Worm (Caenorhabditis elegans) whole organism, L3 larva: ENCODE results near the gene hecw-1.

Source experiments
- aly-2 ChIP-seq: fragments of 150-350 bp; optimal IDR thresholded peaks from 2 replicates; lab custom pipeline; 2014; ENCODE audit warnings: missing biosample characterization, missing genetic modification characterization
- pha-4 ChIP-seq: fragments of 150-350 bp; optimal IDR thresholded peaks from 2 replicates; lab custom pipeline; 2014; ENCODE audit warnings: missing biosample characterization, missing genetic modification reagents, missing genetic modification characterization
- tbx-2 ChIP-seq: sonication (generic microtip); optimal IDR thresholded peaks from 2 replicates; lab custom pipeline; 2016; ENCODE audit warnings: mild to moderate bottlenecking, missing genetic modification characterization, missing compliant biosample characterization
- unc-39 ChIP-seq: sonication (generic microtip); optimal IDR thresholded peaks from 4 replicates; lab custom pipeline; 2017; ENCODE audit warnings: missing biosample characterization, missing genetic modification characterization
- ztf-11 ChIP-seq: fragments of 150-350 bp; optimal IDR thresholded peaks from 2 replicates; lab custom pipeline; 2014; ENCODE audit warnings: missing biosample characterization, missing genetic modification characterization

ce11 chrIII:3418906-3419305 lies 29.1 kb upstream of the hecw-1 start:
- TF ChIP-seq ztf-11 (tag; lab: Kevin White, UChicago) (no peak), unc-39 (tag; lab: Kevin White, UChicago) (no peak), pha-4 (no peak), aly-2 (tag; lab: Kevin White, UChicago) (no peak), tbx-2 (tag; lab: Kevin White, UChicago) (no peak)
